Fruit fly (Drosophila melanogaster) whole organism, embryonic: Measurements from ENCODE around the gene drm.
A peak's percentile ranks its signal among the peaks of the same experiment; 100 is the strongest.

Experiments
- ATbp ChIP-seq: fragments of 200-800 bp; sonication (Bioruptor generic); optimal IDR thresholded peaks from 2 replicates; lab custom pipeline; 2017; ENCODE audit warnings: missing biosample characterization, mild to moderate bottlenecking, missing genetic modification characterization, missing genetic modification reagents
- Ada2b ChIP-seq: fragments of 200-800 bp; sonication (Bioruptor generic); IDR thresholded peaks from 2 replicates; pipeline ENCODE4 v1.3.6; 2022; ENCODE audit warnings: missing biosample characterization, missing genetic modification characterization
- Atf3 ChIP-seq: fragments of 200-800 bp; sonication (Bioruptor generic); optimal IDR thresholded peaks from 3 replicates; lab custom pipeline; 2016; ENCODE audit warnings: missing biosample characterization, missing genetic modification characterization
- B-H1 ChIP-seq: fragments of 200-800 bp; sonication (Bioruptor generic); IDR thresholded peaks from 3 replicates; pipeline ENCODE4 v1.3.6; 2022; ENCODE audit warnings: missing biosample characterization, missing genetic modification characterization
- BtbVII ChIP-seq: fragments of 200-800 bp; sonication (Bioruptor generic); optimal IDR thresholded peaks from 3 replicates; lab custom pipeline; 2017; ENCODE audit warnings: missing biosample characterization, mild to moderate bottlenecking, missing genetic modification characterization
- CG11695 ChIP-seq: fragments of 200-800 bp; sonication (Bioruptor generic); IDR thresholded peaks from 3 replicates; pipeline ENCODE4 v1.3.6; 2022; ENCODE audit warnings: missing biosample characterization, missing genetic modification characterization
- CG12942 ChIP-seq: fragments of 200-800 bp; sonication (Bioruptor generic); optimal IDR thresholded peaks from 3 replicates; lab custom pipeline; 2016; ENCODE audit warnings: missing biosample characterization, missing genetic modification characterization
- CG15073 ChIP-seq: fragments of 200-800 bp; sonication (Bioruptor generic); optimal IDR thresholded peaks from 2 replicates; lab custom pipeline; 2016; ENCODE audit warnings: missing biosample characterization, missing genetic modification characterization
- CG2678 ChIP-seq: fragments of 200-800 bp; sonication (Bioruptor generic); optimal IDR thresholded peaks from 3 replicates; lab custom pipeline; 2019; ENCODE audit warnings: missing biosample characterization, mild to moderate bottlenecking, missing genetic modification characterization, moderate library complexity
- CG2875 ChIP-seq: fragments of 200-800 bp; sonication (Bioruptor generic); optimal IDR thresholded peaks from 2 replicates; lab custom pipeline; 2017; ENCODE audit warnings: missing biosample characterization, mild to moderate bottlenecking, missing genetic modification characterization, missing genetic modification reagents
- CG32532 ChIP-seq: fragments of 200-800 bp; sonication (Bioruptor generic); IDR thresholded peaks from 2 replicates; pipeline ENCODE4 v1.3.6; 2022; ENCODE audit warnings: missing biosample characterization, missing genetic modification characterization
- CG34224 ChIP-seq: fragments of 200-800 bp; sonication (Bioruptor generic); IDR thresholded peaks from 3 replicates; pipeline ENCODE4 v1.3.6; 2022; ENCODE audit warnings: missing biosample characterization, missing genetic modification characterization; ENCODE audit not compliant: partially characterized antibody
- CG4404 ChIP-seq: fragments of 200-800 bp; sonication (Bioruptor generic); IDR thresholded peaks from 2 replicates; pipeline ENCODE4 v1.3.6; 2022; ENCODE audit warnings: missing biosample characterization, missing genetic modification characterization
- CG4730 ChIP-seq: fragments of 200-800 bp; sonication (Bioruptor generic); IDR thresholded peaks from 2 replicates; pipeline ENCODE4 v1.3.6; 2022; ENCODE audit warnings: missing biosample characterization, missing genetic modification characterization
- CG4854 ChIP-seq: fragments of 200-800 bp; sonication (Bioruptor generic); optimal IDR thresholded peaks from 2 replicates; lab custom pipeline; 2016; ENCODE audit warnings: missing biosample characterization, missing genetic modification characterization, inconsistent platforms
- CG6654 ChIP-seq: fragments of 200-800 bp; sonication (Bioruptor generic); optimal IDR thresholded peaks from 2 replicates; lab custom pipeline; 2017; ENCODE audit warnings: missing biosample characterization, mild to moderate bottlenecking, missing genetic modification characterization
- CG7372 ChIP-seq: fragments of 200-800 bp; sonication (Bioruptor generic); IDR thresholded peaks from 2 replicates; pipeline ENCODE4 v1.3.6; 2022; ENCODE audit warnings: missing biosample characterization, missing genetic modification characterization
- CG9437 ChIP-seq: fragments of 200-800 bp; sonication (Bioruptor generic); optimal IDR thresholded peaks from 2 replicates; lab custom pipeline; 2018; ENCODE audit warnings: missing biosample characterization, mild to moderate bottlenecking, missing genetic modification characterization
- CG9876 ChIP-seq: fragments of 200-800 bp; sonication (Bioruptor generic); optimal IDR thresholded peaks from 2 replicates; lab custom pipeline; 2016; ENCODE audit warnings: missing biosample characterization, missing genetic modification characterization
- CHES-1-like ChIP-seq: fragments of 200-800 bp; sonication (Bioruptor generic); optimal IDR thresholded peaks from 2 replicates; lab custom pipeline; 2016; ENCODE audit warnings: missing biosample characterization, missing genetic modification characterization
- Chrac-16 ChIP-seq: fragments of 200-800 bp; sonication (Bioruptor generic); optimal IDR thresholded peaks from 3 replicates; lab custom pipeline; 2016; ENCODE audit warnings: missing biosample characterization, missing genetic modification characterization
- Deaf1 ChIP-seq: fragments of 200-800 bp; optimal IDR thresholded peaks from 3 replicates; lab custom pipeline; 2019; ENCODE audit warnings: missing biosample characterization, mild to moderate bottlenecking, missing genetic modification characterization, moderate library complexity
- Dip3 ChIP-seq: fragments of 200-800 bp; sonication (Bioruptor generic); optimal IDR thresholded peaks from 3 replicates; lab custom pipeline; 2016; ENCODE audit warnings: missing biosample characterization, missing genetic modification characterization
- Doc2 ChIP-seq: fragments of 200-800 bp; sonication (Bioruptor generic); IDR thresholded peaks from 2 replicates; pipeline ENCODE4 v1.3.6; 2022; ENCODE audit warnings: missing biosample characterization, missing genetic modification characterization
- Eip74EF ChIP-seq, 2 experiments: fragments of 200-800 bp in 1 of 2; fragments of >200 bp in 1 of 2; sonication (Bioruptor generic) in 1 of 2; optimal IDR thresholded peaks; 2 replicates each; lab custom pipeline; 2017 to 2019; ENCODE audit warnings: missing biosample characterization in 2 of 2, missing genetic modification characterization in 2 of 2, mild to moderate bottlenecking in 1 of 2, moderate library complexity in 1 of 2
- HHEX ChIP-seq: fragments of 200-800 bp; sonication (Bioruptor generic); optimal IDR thresholded peaks from 3 replicates; lab custom pipeline; 2017; ENCODE audit warnings: missing biosample characterization, mild to moderate bottlenecking, missing genetic modification characterization, missing genetic modification reagents
- HmgD ChIP-seq: fragments of 200-800 bp; sonication (Bioruptor generic); optimal IDR thresholded peaks from 3 replicates; lab custom pipeline; 2016; ENCODE audit warnings: missing biosample characterization, missing genetic modification characterization
- Hmx ChIP-seq: fragments of 200-800 bp; sonication (Bioruptor generic); optimal IDR thresholded peaks from 2 replicates; lab custom pipeline; 2016; ENCODE audit warnings: missing biosample characterization, missing genetic modification characterization
- Med ChIP-seq: fragments of 200-800 bp; sonication (Bioruptor generic); peaks from one replicate; lab custom pipeline; 2016; ENCODE audit warnings: missing biosample characterization, missing genetic modification characterization, mild to moderate bottlenecking, inconsistent platforms, moderate library complexity
- Mes4 ChIP-seq: fragments of 200-800 bp; sonication (Bioruptor generic); optimal IDR thresholded peaks from 2 replicates; lab custom pipeline; 2016; ENCODE audit warnings: missing biosample characterization, missing genetic modification characterization
- Poxn ChIP-seq: fragments of 200-800 bp; sonication (Bioruptor generic); IDR thresholded peaks from 2 replicates; pipeline ENCODE4 v1.3.6; 2022; ENCODE audit warnings: missing biosample characterization, missing genetic modification characterization
- Ravus ChIP-seq: fragments of 200-800 bp; sonication (Bioruptor generic); IDR thresholded peaks from 2 replicates; pipeline ENCODE4 v1.3.6; 2022; ENCODE audit warnings: missing biosample characterization, missing genetic modification characterization
- Ssrp ChIP-seq: fragments of 200-800 bp; sonication (Bioruptor generic); optimal IDR thresholded peaks from 2 replicates; lab custom pipeline; 2018; ENCODE audit warnings: missing biosample characterization, mild to moderate bottlenecking, missing genetic modification characterization, moderate library complexity
- YL-1 ChIP-seq: fragments of 200-800 bp; sonication (Bioruptor generic); optimal IDR thresholded peaks from 3 replicates; lab custom pipeline; 2017; ENCODE audit warnings: missing biosample characterization, mild to moderate bottlenecking, missing genetic modification characterization
- abd-A ChIP-seq: fragments of 200-800 bp; sonication (Bioruptor generic); optimal IDR thresholded peaks from 3 replicates; lab custom pipeline; 2019; ENCODE audit warnings: missing biosample characterization, mild to moderate bottlenecking, missing genetic modification characterization, moderate library complexity
- ac ChIP-seq: fragments of 200-800 bp; sonication (Bioruptor generic); optimal IDR thresholded peaks from 3 replicates; lab custom pipeline; 2017; ENCODE audit warnings: missing biosample characterization, mild to moderate bottlenecking, missing genetic modification characterization
- az2 ChIP-seq: fragments of 200-800 bp; sonication (Bioruptor generic); optimal IDR thresholded peaks from 3 replicates; lab custom pipeline; 2016; ENCODE audit warnings: missing biosample characterization, missing genetic modification characterization
- bab2 ChIP-seq: fragments of 200-800 bp; sonication (Bioruptor generic); optimal IDR thresholded peaks from 2 replicates; lab custom pipeline; 2016; ENCODE audit warnings: missing biosample characterization, missing genetic modification characterization
- bbx ChIP-seq: fragments of 200-800 bp; sonication (Bioruptor generic); IDR thresholded peaks from 2 replicates; pipeline ENCODE4 v1.3.6; 2022; ENCODE audit warnings: missing biosample characterization, missing genetic modification characterization; ENCODE audit not compliant: partially characterized antibody
- cg ChIP-seq: fragments of 200-800 bp; sonication (Bioruptor generic); optimal IDR thresholded peaks from 3 replicates; lab custom pipeline; 2019; ENCODE audit warnings: missing biosample characterization, mild to moderate bottlenecking, missing genetic modification characterization, moderate library complexity
- dati ChIP-seq: fragments of 200-800 bp; sonication (Bioruptor generic); IDR thresholded peaks from 2 replicates; pipeline ENCODE4 v1.3.6; 2022; ENCODE audit warnings: missing biosample characterization, missing genetic modification characterization
- disco-r ChIP-seq: fragments of 200-800 bp; sonication (Bioruptor generic); optimal IDR thresholded peaks from 2 replicates; lab custom pipeline; 2016; ENCODE audit warnings: missing biosample characterization, missing genetic modification characterization
- ems ChIP-seq: fragments of 200-800 bp; sonication (Bioruptor generic); optimal IDR thresholded peaks from 3 replicates; lab custom pipeline; 2016; ENCODE audit warnings: missing biosample characterization, missing genetic modification characterization
- en ChIP-seq: fragments of 200-800 bp; sonication (Bioruptor generic); optimal IDR thresholded peaks from 2 replicates; lab custom pipeline; 2016; ENCODE audit warnings: missing biosample characterization, missing genetic modification characterization
- insv ChIP-seq, 2 experiments: fragments of 200-800 bp; sonication (Bioruptor generic); optimal IDR thresholded peaks; 3 replicates each; lab custom pipeline; 2016 to 2018; ENCODE audit warnings: missing biosample characterization in 2 of 2, missing genetic modification characterization in 2 of 2
- pb ChIP-seq: fragments of 200-800 bp; sonication (Bioruptor generic); optimal IDR thresholded peaks from 3 replicates; lab custom pipeline; 2016; ENCODE audit warnings: missing biosample characterization, missing genetic modification characterization
- run ChIP-seq: fragments of 200-800 bp; sonication (Bioruptor generic); optimal IDR thresholded peaks from 3 replicates; lab custom pipeline; 2018; ENCODE audit warnings: missing biosample characterization, mild to moderate bottlenecking, missing genetic modification characterization
- shn ChIP-seq: fragments of 200-800 bp; sonication (Bioruptor generic); optimal IDR thresholded peaks from 3 replicates; lab custom pipeline; 2016; ENCODE audit warnings: missing biosample characterization, missing genetic modification characterization
- sima ChIP-seq: fragments of 200-800 bp; sonication (Bioruptor generic); optimal IDR thresholded peaks from 2 replicates; lab custom pipeline; 2016; ENCODE audit warnings: missing biosample characterization, missing genetic modification characterization
- sug ChIP-seq: fragments of 200-800 bp; optimal IDR thresholded peaks from 2 replicates; lab custom pipeline; 2019; ENCODE audit warnings: missing biosample characterization, mild to moderate bottlenecking, missing genetic modification characterization, moderate library complexity
- tin ChIP-seq: fragments of 200-800 bp; sonication (Bioruptor generic); optimal IDR thresholded peaks from 3 replicates; lab custom pipeline; 2016; ENCODE audit warnings: missing biosample characterization, missing genetic modification characterization
- tna ChIP-seq: fragments of 200-800 bp; sonication (Bioruptor generic); IDR thresholded peaks from 2 replicates; pipeline ENCODE4 v1.3.6; 2022; ENCODE audit warnings: missing biosample characterization, missing genetic modification characterization; ENCODE audit not compliant: partially characterized antibody

drm gene

DNA sequence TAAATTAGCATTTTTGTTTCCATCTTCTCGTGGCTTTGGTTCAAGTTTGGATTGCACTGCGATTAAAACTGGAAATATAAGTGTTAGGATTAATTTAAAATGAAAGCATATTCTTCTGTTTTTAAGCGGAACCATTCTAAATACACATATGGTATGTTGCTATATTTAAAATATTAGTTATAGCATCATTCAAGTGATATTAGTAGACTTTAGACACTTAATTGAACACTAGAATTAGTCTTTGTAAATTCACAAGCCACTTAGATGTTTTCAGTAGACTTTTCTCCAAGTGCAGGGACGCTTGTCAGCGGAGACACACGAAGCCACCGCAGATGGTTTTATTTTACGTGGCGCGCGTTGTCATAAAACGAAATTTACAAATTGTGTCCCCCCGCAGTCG is 30.8 kb downstream of the drm start (continued):
- TF ChIP-seq CG34224 (GFP tag; lab: Robert Waterston, UW) (no peak), Deaf1 (tag; lab: Kevin White, UChicago) (no peak), disco-r (GFP tag; lab: Kevin White, UChicago) (no peak), Ssrp (tag; lab: Kevin White, UChicago) (no peak), CG4404 (no peak), Med (GFP tag; lab: Kevin White, UChicago) (no peak), en (no peak), cg (no peak), az2 (GFP tag; lab: Kevin White, UChicago) (peak; percentile 2), CG15073 (GFP tag; lab: Kevin White, UChicago) (no peak), ac (GFP tag; lab: Kevin White, UChicago) (no peak), HHEX (GFP tag; lab: Kevin White, UChicago) (no peak), CG9876 (GFP tag; lab: Kevin White, UChicago) (no peak), CG9437 (GFP tag; lab: Kevin White, UChicago) (peak; percentile 42), run (no peak), Mes4 (GFP tag; lab: Kevin White, UChicago) (no peak), bab2 (no peak), CHES-1-like (GFP tag; lab: Kevin White, UChicago) (no peak), CG2875 (GFP tag; lab: Kevin White, UChicago) (no peak), tna (no peak), Chrac-16 (GFP tag; lab: Kevin White, UChicago) (peak; percentile 15), CG32532 (peak; percentile 56; the same call in 1 of the 2 replicates), Poxn (no peak), B-H1 (GFP tag; lab: Robert Waterston, UW) (no peak), dati (GFP tag; lab: Robert Waterston, UW) (no peak), Doc2 (GFP tag; lab: Robert Waterston, UW) (no peak), sug (tag; lab: Kevin White, UChicago) (no peak), CG4854 (GFP tag; lab: Kevin White, UChicago) (no peak), Ada2b (0 out of 2 replicates have a peak, but pooled peaks have one; percentile 21), CG6654 (GFP tag; lab: Kevin White, UChicago) (no peak), tin (peak; percentile 36), shn (GFP tag; lab: Kevin White, UChicago) (no peak), Dip3 (GFP tag; lab: Kevin White, UChicago) (no peak), Atf3 (GFP tag; lab: Kevin White, UChicago) (no peak), HmgD (GFP tag; lab: Kevin White, UChicago) (no peak), bbx (GFP tag; lab: Robert Waterston, UW) (no peak), pb (GFP tag; lab: Kevin White, UChicago) (no peak), ATbp (peak; percentile 12), Hmx (GFP tag; lab: Kevin White, UChicago) (no peak), sima (no peak), CG12942 (no peak), CG2678 (tag; lab: Kevin White, UChicago) (peak; percentile 56), CG11695 (GFP tag; lab: Robert Waterston, UW) (peak; percentile 63; the same call in 2 of the 3 replicates), BtbVII (no peak), Eip74EF (GFP tag; optimal IDR thresholded peaks at IDR 0.05; lab: Kevin White, UChicago) (no peak), Ravus (GFP tag; lab: Robert Waterston, UW) (no peak), abd-A (peak; percentile 12), YL-1 (GFP tag; lab: Kevin White, UChicago) (no peak), insv (GFP tag; optimal IDR thresholded peaks at IDR 0.05; lab: Kevin White, UChicago) (no peak), ems (peak; percentile 26), CG4730 (GFP tag; lab: Robert Waterston, UW) (no peak), CG7372 (GFP tag; lab: Robert Waterston, UW) (0 out of 2 replicates have a peak, but pooled peaks have one; percentile 7)
